Worm (Caenorhabditis elegans) whole organism, L1 larva: ENCODE results near the gene cdh-10.

ENCODE experiments used
- pax-3 ChIP-seq: fragments of 200-800 bp; sonication (Bioruptor generic); optimal IDR thresholded peaks from 2 replicates; lab custom pipeline; 2018; ENCODE audit warnings: mild to moderate bottlenecking, missing genetic modification characterization, moderate library complexity, missing compliant biosample characterization
- rnt-1 ChIP-seq: sonication (generic microtip); optimal IDR thresholded peaks from 2 replicates; lab custom pipeline; 2016; ENCODE audit warnings: mild to moderate bottlenecking, missing genetic modification characterization, moderate library complexity, missing compliant biosample characterization
- tbx-2 ChIP-seq: sonication (generic microtip); optimal IDR thresholded peaks from 2 replicates; lab custom pipeline; 2016; ENCODE audit warnings: missing genetic modification characterization, missing compliant biosample characterization

DNA sequence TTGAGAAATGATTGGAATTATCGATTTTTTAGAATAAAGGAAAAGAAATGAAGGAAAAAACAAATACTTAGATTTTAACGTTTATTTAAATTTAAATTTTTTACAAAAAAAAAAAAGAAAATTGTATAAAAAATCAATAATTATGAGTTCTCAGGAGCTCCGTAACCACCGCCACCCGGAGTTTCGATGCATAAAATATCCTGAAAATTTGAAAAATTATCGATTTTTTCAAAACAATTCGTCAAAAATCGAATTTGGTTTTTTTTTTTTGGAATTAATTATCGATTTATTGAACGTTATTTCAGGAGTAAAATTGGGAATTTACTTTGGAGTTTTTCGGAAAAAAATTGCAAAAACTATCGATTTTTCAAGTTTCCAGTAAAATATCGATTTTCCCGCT is 63.7 kb downstream of the cdh-10 start, which contains the start of gene Y38F2AR.10:
- TF ChIP-seq tbx-2 (tag; lab: Kevin White, UChicago), result no peak
- no peak for TF ChIP-seq rnt-1 (tag; lab: Kevin White, UChicago)
- TF ChIP-seq pax-3 (tag; lab: Kevin White, UChicago), result no peak
